Fruit fly (Drosophila melanogaster) whole organism, embryonic: ENCODE data around the gene CG3294.

Experiments
- Bdp1 ChIP-seq: fragments of 200-800 bp; sonication (Bioruptor generic); optimal IDR thresholded peaks from 3 replicates; lab custom pipeline; 2016; ENCODE audit warnings: missing biosample characterization, missing genetic modification characterization
- BtbVII ChIP-seq: fragments of 200-800 bp; sonication (Bioruptor generic); optimal IDR thresholded peaks from 3 replicates; lab custom pipeline; 2017; ENCODE audit warnings: missing biosample characterization, mild to moderate bottlenecking, missing genetic modification characterization
- Bteb2 ChIP-seq: fragments of 200-800 bp; sonication (Bioruptor generic); optimal IDR thresholded peaks from 2 replicates; lab custom pipeline; 2016; ENCODE audit warnings: missing biosample characterization, missing genetic modification characterization
- CG12071 ChIP-seq: fragments of 200-800 bp; sonication (Bioruptor generic); optimal IDR thresholded peaks from 3 replicates; lab custom pipeline; 2018; ENCODE audit warnings: missing biosample characterization, mild to moderate bottlenecking, missing genetic modification characterization
- CG12104 ChIP-seq: fragments of 200-800 bp; sonication (Bioruptor generic); optimal IDR thresholded peaks from 3 replicates; lab custom pipeline; 2016; ENCODE audit warnings: missing biosample characterization, missing genetic modification characterization
- CG12942 ChIP-seq: fragments of 200-800 bp; sonication (Bioruptor generic); optimal IDR thresholded peaks from 3 replicates; lab custom pipeline; 2016; ENCODE audit warnings: missing biosample characterization, missing genetic modification characterization
- CG13424 ChIP-seq: fragments of 200-800 bp; sonication (Bioruptor generic); optimal IDR thresholded peaks from 2 replicates; lab custom pipeline; 2019; ENCODE audit warnings: missing biosample characterization, mild to moderate bottlenecking, missing genetic modification characterization, moderate library complexity
- CG13894 ChIP-seq: fragments of 200-800 bp; sonication (Bioruptor generic); optimal IDR thresholded peaks from 3 replicates; lab custom pipeline; 2018; ENCODE audit warnings: missing biosample characterization, mild to moderate bottlenecking, missing genetic modification characterization, moderate library complexity
- CG14050 ChIP-seq: fragments of 200-800 bp; sonication (Bioruptor generic); IDR thresholded peaks from 3 replicates; pipeline ENCODE4 v1.3.6; 2022; ENCODE audit warnings: missing biosample characterization, missing genetic modification characterization
- CG1603 ChIP-seq: fragments of 200-800 bp; sonication (Bioruptor generic); optimal IDR thresholded peaks from 2 replicates; lab custom pipeline; 2019; ENCODE audit warnings: missing biosample characterization, mild to moderate bottlenecking, missing genetic modification characterization, moderate library complexity
- CG2678 ChIP-seq: fragments of 200-800 bp; sonication (Bioruptor generic); optimal IDR thresholded peaks from 3 replicates; lab custom pipeline; 2019; ENCODE audit warnings: missing biosample characterization, mild to moderate bottlenecking, missing genetic modification characterization, moderate library complexity
- CG2889 ChIP-seq: fragments of 200-800 bp; sonication (Bioruptor generic); IDR thresholded peaks from 3 replicates; pipeline ENCODE4 v1.3.6; 2022; ENCODE audit warnings: missing biosample characterization, missing genetic modification characterization
- CG32532 ChIP-seq: fragments of 200-800 bp; sonication (Bioruptor generic); IDR thresholded peaks from 2 replicates; pipeline ENCODE4 v1.3.6; 2022; ENCODE audit warnings: missing biosample characterization, missing genetic modification characterization
- CG3281 ChIP-seq: fragments of 200-800 bp; sonication (Bioruptor generic); optimal IDR thresholded peaks from 3 replicates; lab custom pipeline; 2017; ENCODE audit warnings: missing biosample characterization, mild to moderate bottlenecking, missing genetic modification characterization
- CG33213 ChIP-seq: fragments of 200-800 bp; sonication (Bioruptor generic); optimal IDR thresholded peaks from 3 replicates; lab custom pipeline; 2016; ENCODE audit warnings: missing biosample characterization, missing genetic modification characterization
- CG5953 ChIP-seq: fragments of 200-800 bp; sonication (Bioruptor generic); IDR thresholded peaks from 2 replicates; pipeline ENCODE4 v1.3.6; 2022; ENCODE audit warnings: missing biosample characterization, missing genetic modification characterization
- CG6654 ChIP-seq: fragments of 200-800 bp; sonication (Bioruptor generic); optimal IDR thresholded peaks from 2 replicates; lab custom pipeline; 2017; ENCODE audit warnings: missing biosample characterization, mild to moderate bottlenecking, missing genetic modification characterization
- CG7987 ChIP-seq: fragments of 200-800 bp; sonication (Bioruptor generic); optimal IDR thresholded peaks from 2 replicates; lab custom pipeline; 2018; ENCODE audit warnings: missing biosample characterization, mild to moderate bottlenecking, missing genetic modification characterization, moderate library complexity
- CG8388 ChIP-seq: fragments of 200-800 bp; sonication (Bioruptor generic); optimal IDR thresholded peaks from 2 replicates; lab custom pipeline; 2019; ENCODE audit warnings: missing biosample characterization, mild to moderate bottlenecking, missing genetic modification characterization, moderate library complexity
- Dip3 ChIP-seq: fragments of 200-800 bp; sonication (Bioruptor generic); optimal IDR thresholded peaks from 3 replicates; lab custom pipeline; 2016; ENCODE audit warnings: missing biosample characterization, missing genetic modification characterization
- Doc2 ChIP-seq: fragments of 200-800 bp; sonication (Bioruptor generic); IDR thresholded peaks from 2 replicates; pipeline ENCODE4 v1.3.6; 2022; ENCODE audit warnings: missing biosample characterization, missing genetic modification characterization
- Elba2 ChIP-seq: fragments of 200-800 bp; sonication (Bioruptor generic); optimal IDR thresholded peaks from 3 replicates; lab custom pipeline; 2016; ENCODE audit warnings: missing biosample characterization, missing genetic modification characterization
- Ets65A ChIP-seq: fragments of 200-800 bp; sonication (Bioruptor generic); peaks from one replicate; lab custom pipeline; 2016; ENCODE audit warnings: missing biosample characterization, missing genetic modification characterization
- Hey ChIP-seq: fragments of 200-800 bp; sonication (Bioruptor generic); optimal IDR thresholded peaks from 3 replicates; lab custom pipeline; 2018; ENCODE audit warnings: missing biosample characterization, mild to moderate bottlenecking, missing genetic modification characterization
- HmgD ChIP-seq: fragments of 200-800 bp; sonication (Bioruptor generic); optimal IDR thresholded peaks from 3 replicates; lab custom pipeline; 2016; ENCODE audit warnings: missing biosample characterization, missing genetic modification characterization
- Lhr ChIP-seq: fragments of 200-800 bp; sonication (Bioruptor generic); optimal IDR thresholded peaks from 3 replicates; lab custom pipeline; 2017; ENCODE audit warnings: mild to moderate bottlenecking, missing biosample characterization, missing genetic modification reagents, missing genetic modification characterization
- Max ChIP-seq: fragments of 200-800 bp; sonication (Bioruptor generic); optimal IDR thresholded peaks from 2 replicates; lab custom pipeline; 2016; ENCODE audit warnings: missing biosample characterization, mild to moderate bottlenecking, missing genetic modification characterization
- Mrtf ChIP-seq: fragments of 200-800 bp; sonication (Bioruptor generic); IDR thresholded peaks from 3 replicates; pipeline ENCODE4 v1.3.6; 2022; ENCODE audit warnings: missing biosample characterization, missing genetic modification characterization
- NC2α ChIP-seq: fragments of 200-800 bp; sonication (Bioruptor generic); optimal IDR thresholded peaks from 2 replicates; lab custom pipeline; 2016; ENCODE audit warnings: missing biosample characterization, missing genetic modification characterization
- Ravus ChIP-seq: fragments of 200-800 bp; sonication (Bioruptor generic); IDR thresholded peaks from 2 replicates; pipeline ENCODE4 v1.3.6; 2022; ENCODE audit warnings: missing biosample characterization, missing genetic modification characterization
- ara ChIP-seq: fragments of 200-800 bp; sonication (Bioruptor generic); IDR thresholded peaks from 2 replicates; pipeline ENCODE4 v1.3.6; 2022; ENCODE audit warnings: missing biosample characterization, missing genetic modification characterization
- cad ChIP-seq: fragments of >200 bp; optimal IDR thresholded peaks from 2 replicates; lab custom pipeline; 2017; ENCODE audit warnings: missing biosample characterization, missing genetic modification characterization
- chm ChIP-seq: fragments of 200-800 bp; sonication (Bioruptor generic); IDR thresholded peaks from 2 replicates; pipeline ENCODE4 v1.3.6; 2022; ENCODE audit warnings: missing biosample characterization, missing genetic modification characterization
- corto ChIP-seq: fragments of 200-800 bp; sonication (Bioruptor generic); optimal IDR thresholded peaks from 2 replicates; lab custom pipeline; 2016; ENCODE audit warnings: missing biosample characterization, mild to moderate bottlenecking, missing genetic modification characterization, moderate library complexity
- croc ChIP-seq: fragments of 200-800 bp; sonication (Bioruptor generic); conservative IDR thresholded peaks from 3 replicates; pipeline ENCODE4 v1.3.6; 2022; ENCODE audit warnings: missing biosample characterization, missing genetic modification characterization
- crol ChIP-seq: fragments of 200-800 bp; sonication (Bioruptor generic); IDR thresholded peaks from 2 replicates; pipeline ENCODE4 v1.3.6; 2022; ENCODE audit warnings: missing biosample characterization, missing genetic modification characterization
- ems ChIP-seq: fragments of 200-800 bp; sonication (Bioruptor generic); optimal IDR thresholded peaks from 3 replicates; lab custom pipeline; 2016; ENCODE audit warnings: missing biosample characterization, missing genetic modification characterization
- ewg ChIP-seq: fragments of 200-800 bp; sonication (Bioruptor generic); optimal IDR thresholded peaks from 3 replicates; lab custom pipeline; 2017; ENCODE audit warnings: mild to moderate bottlenecking, missing biosample characterization, missing genetic modification reagents, missing genetic modification characterization
- exex ChIP-seq: fragments of 200-800 bp; sonication (Bioruptor generic); optimal IDR thresholded peaks from 4 replicates; lab custom pipeline; 2018; ENCODE audit warnings: missing biosample characterization, mild to moderate bottlenecking, missing genetic modification characterization, moderate library complexity
- fd96Cb ChIP-seq: fragments of 200-800 bp; sonication (Bioruptor generic); optimal IDR thresholded peaks from 2 replicates; lab custom pipeline; 2018; ENCODE audit warnings: missing biosample characterization, mild to moderate bottlenecking, missing genetic modification characterization, moderate library complexity
- gsb ChIP-seq: fragments of 200-800 bp; sonication (Bioruptor generic); IDR thresholded peaks from 2 replicates; pipeline ENCODE4 v1.3.6; 2022; ENCODE audit warnings: missing biosample characterization, missing genetic modification characterization
- jigr1 ChIP-seq: fragments of 200-800 bp; sonication (Bioruptor generic); IDR thresholded peaks from 3 replicates; pipeline ENCODE4 v1.3.6; 2022; ENCODE audit warnings: missing biosample characterization, missing genetic modification characterization
- lab ChIP-seq: fragments of 200-800 bp; sonication (Bioruptor generic); optimal IDR thresholded peaks from 3 replicates; lab custom pipeline; 2017; ENCODE audit warnings: missing biosample characterization, missing genetic modification characterization, mild to moderate bottlenecking, moderate library complexity, missing genetic modification reagents
- lbe ChIP-seq: fragments of 200-800 bp; sonication (Bioruptor generic); optimal IDR thresholded peaks from 2 replicates; lab custom pipeline; 2016; ENCODE audit warnings: missing biosample characterization, mild to moderate bottlenecking, missing genetic modification characterization
- mirr ChIP-seq: fragments of 200-800 bp; sonication (Bioruptor generic); optimal IDR thresholded peaks from 3 replicates; lab custom pipeline; 2018; ENCODE audit warnings: missing biosample characterization, mild to moderate bottlenecking, missing genetic modification characterization
- pfk ChIP-seq: fragments of 200-800 bp; sonication (Bioruptor generic); optimal IDR thresholded peaks from 2 replicates; lab custom pipeline; 2018; ENCODE audit warnings: missing biosample characterization, mild to moderate bottlenecking, missing genetic modification characterization, moderate library complexity
- phol ChIP-seq: fragments of 200-800 bp; sonication (Bioruptor generic); optimal IDR thresholded peaks from 3 replicates; lab custom pipeline; 2018; ENCODE audit warnings: missing biosample characterization, mild to moderate bottlenecking, missing genetic modification characterization, moderate library complexity
- pzg ChIP-seq: fragments of 200-800 bp; sonication (Bioruptor generic); optimal IDR thresholded peaks from 3 replicates; lab custom pipeline; 2018; ENCODE audit warnings: missing biosample characterization, mild to moderate bottlenecking, missing genetic modification characterization, moderate library complexity
- sens ChIP-seq: fragments of 200-800 bp; sonication (Bioruptor generic); peaks from one replicate; lab custom pipeline; 2016; ENCODE audit warnings: missing biosample characterization, missing genetic modification characterization
- tin ChIP-seq: fragments of 200-800 bp; sonication (Bioruptor generic); optimal IDR thresholded peaks from 3 replicates; lab custom pipeline; 2016; ENCODE audit warnings: missing biosample characterization, missing genetic modification characterization
- z ChIP-seq: fragments of 200-800 bp; sonication (Bioruptor generic); IDR thresholded peaks from 3 replicates; pipeline ENCODE4 v1.3.6; 2022; ENCODE audit warnings: missing biosample characterization, missing genetic modification characterization
- zfh2 ChIP-seq: fragments of 200-800 bp; sonication (Bioruptor generic); optimal IDR thresholded peaks from 2 replicates; lab custom pipeline; 2016; ENCODE audit warnings: missing biosample characterization, missing genetic modification characterization

The CG3294 gene

DNA sequence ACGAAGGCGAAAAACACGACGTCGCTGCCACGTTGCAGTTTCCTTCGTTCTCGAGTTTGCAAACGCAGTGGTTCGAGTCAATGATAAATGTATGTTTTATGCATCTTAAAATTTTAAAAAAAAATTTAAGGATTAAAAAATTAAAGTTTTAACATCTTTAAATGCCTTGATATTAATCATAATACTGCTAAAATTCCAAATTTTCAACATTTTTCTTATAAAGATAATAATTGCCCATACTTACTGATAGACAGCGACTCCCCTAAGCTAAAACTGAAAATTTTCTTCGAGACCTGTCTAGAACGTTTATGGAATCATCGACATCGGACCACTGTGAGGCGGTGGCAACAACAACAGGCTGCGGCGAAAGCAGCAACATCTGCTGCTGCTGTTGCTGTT, 27.0 kb downstream of the CG3294 start (continued):
- TF ChIP-seq Lhr (GFP tag; lab: Kevin White, UChicago) (no peak), CG12942 (GFP tag; lab: Kevin White, UChicago) (peak; percentile 23), pfk (GFP tag; lab: Kevin White, UChicago) (no peak), CG32532 (peak; percentile 76), zfh2 (GFP tag; lab: Kevin White, UChicago) (peak; percentile 41), CG12104 (no peak), ara (peak; percentile 57; the same call in 1 of the 2 replicates), CG14050 (GFP tag; lab: Robert Waterston, UW) (peak; percentile 57), CG13894 (tag; lab: Kevin White, UChicago) (peak; percentile 80), Bteb2 (peak; percentile 1), crol (GFP tag; lab: Robert Waterston, UW) (no peak), CG5953 (no peak), CG3281 (peak; percentile 83), croc (peak; percentile 37; the same call in 2 of the 3 replicates), corto (peak; percentile 58), CG1603 (tag; lab: Kevin White, UChicago) (no peak), HmgD (GFP tag; lab: Kevin White, UChicago) (no peak), phol (tag; lab: Kevin White, UChicago) (peak; percentile 65), lab (peak; percentile 84), CG13424 (tag; lab: Kevin White, UChicago) (peak; percentile 73), Hey (tag; lab: Kevin White, UChicago) (no peak), CG7987 (GFP tag; lab: Kevin White, UChicago) (no peak), Mrtf (GFP tag; lab: Robert Waterston, UW) (peak; percentile 55; the same call in 1 of the 3 replicates), CG2889 (GFP tag; lab: Robert Waterston, UW) (peak; percentile 67), tin (GFP tag; lab: Kevin White, UChicago) (peak; percentile 61), CG6654 (GFP tag; lab: Kevin White, UChicago) (peak; percentile 18), fd96Cb (peak; percentile 71), gsb (peak; percentile 21; the same call in 1 of the 2 replicates), cad (GFP tag; lab: Kevin White, UChicago) (no peak), Ets65A (GFP tag; lab: Kevin White, UChicago) (peak; percentile 95), ems (GFP tag; lab: Kevin White, UChicago) (no peak), Elba2 (GFP tag; lab: Kevin White, UChicago) (no peak), CG8388 (GFP tag; lab: Kevin White, UChicago) (no peak), Bdp1 (GFP tag; lab: Kevin White, UChicago) (no peak), BtbVII (peak; percentile 70), Ravus (GFP tag; lab: Robert Waterston, UW) (peak; percentile 34), ewg (GFP tag; lab: Kevin White, UChicago) (no peak), lbe (GFP tag; lab: Kevin White, UChicago) (peak; percentile 50), Doc2 (GFP tag; lab: Robert Waterston, UW) (no peak), CG2678 (tag; lab: Kevin White, UChicago) (peak; percentile 90), CG33213 (GFP tag; lab: Kevin White, UChicago) (peak; percentile 10), exex (tag; lab: Kevin White, UChicago) (peak; percentile 27), z (GFP tag; lab: Robert Waterston, UW) (no peak), mirr (GFP tag; lab: Kevin White, UChicago) (no peak), sens (GFP tag; lab: Kevin White, UChicago) (peak; percentile 72), CG12071 (peak; percentile 8), Max (GFP tag; lab: Kevin White, UChicago) (no peak), jigr1 (GFP tag; lab: Robert Waterston, UW) (no peak; the same call in 2 of the 3 replicates), Dip3 (GFP tag; lab: Kevin White, UChicago) (peak; percentile 4), chm (GFP tag; lab: Robert Waterston, UW) (no peak), pzg (GFP tag; lab: Kevin White, UChicago) (no peak), NC2α (GFP tag; lab: Kevin White, UChicago) (no peak)
